Fruit fly (Drosophila melanogaster) whole organism, embryonic: ENCODE results near the gene ppk13.

Source experiments
- Abd-B ChIP-seq: fragments of 200-800 bp; sonication (Bioruptor generic); optimal IDR thresholded peaks from 2 replicates; lab custom pipeline; 2018; ENCODE audit warnings: missing biosample characterization, mild to moderate bottlenecking, missing genetic modification characterization, moderate library complexity
- Antp ChIP-seq: fragments of 200-800 bp; sonication (Bioruptor generic); optimal IDR thresholded peaks from 3 replicates; lab custom pipeline; 2016; ENCODE audit warnings: missing biosample characterization, missing genetic modification characterization
- Bgb ChIP-seq: fragments of 200-800 bp; sonication (Bioruptor generic); IDR thresholded peaks from 2 replicates; pipeline ENCODE4 v1.3.6; 2022; ENCODE audit warnings: missing biosample characterization, missing genetic modification characterization; ENCODE audit not compliant: partially characterized antibody
- CG10147 ChIP-seq: fragments of 200-800 bp; sonication (Bioruptor generic); optimal IDR thresholded peaks from 2 replicates; lab custom pipeline; 2019; ENCODE audit warnings: missing biosample characterization, mild to moderate bottlenecking, missing genetic modification characterization, moderate library complexity
- CG10321 ChIP-seq: fragments of 200-800 bp; sonication (Bioruptor generic); IDR thresholded peaks from 2 replicates; pipeline ENCODE4 v1.3.6; 2022; ENCODE audit warnings: missing biosample characterization, missing genetic modification characterization
- CG1233 ChIP-seq: fragments of 200-800 bp; sonication (Bioruptor generic); optimal IDR thresholded peaks from 4 replicates; lab custom pipeline; 2018; ENCODE audit warnings: missing biosample characterization, mild to moderate bottlenecking, missing genetic modification characterization
- CG13894 ChIP-seq: fragments of 200-800 bp; sonication (Bioruptor generic); optimal IDR thresholded peaks from 3 replicates; lab custom pipeline; 2018; ENCODE audit warnings: missing biosample characterization, mild to moderate bottlenecking, missing genetic modification characterization, moderate library complexity
- CG1529 ChIP-seq: fragments of 200-800 bp; sonication (Bioruptor generic); optimal IDR thresholded peaks from 3 replicates; lab custom pipeline; 2018; ENCODE audit warnings: missing biosample characterization, missing genetic modification characterization
- CG15601 ChIP-seq: fragments of 200-800 bp; sonication (Bioruptor generic); optimal IDR thresholded peaks from 3 replicates; lab custom pipeline; 2019; ENCODE audit warnings: missing biosample characterization, mild to moderate bottlenecking, missing genetic modification characterization, moderate library complexity
- CG1603 ChIP-seq: fragments of 200-800 bp; sonication (Bioruptor generic); optimal IDR thresholded peaks from 2 replicates; lab custom pipeline; 2019; ENCODE audit warnings: missing biosample characterization, mild to moderate bottlenecking, missing genetic modification characterization, moderate library complexity
- CG1647 ChIP-seq: fragments of 200-800 bp; sonication (Bioruptor generic); optimal IDR thresholded peaks from 3 replicates; lab custom pipeline; 2016; ENCODE audit warnings: missing biosample characterization, missing genetic modification characterization
- CG2116 ChIP-seq: fragments of 200-800 bp; sonication (Bioruptor generic); optimal IDR thresholded peaks from 3 replicates; lab custom pipeline; 2018; ENCODE audit warnings: missing biosample characterization, mild to moderate bottlenecking, missing genetic modification characterization
- CG30020 ChIP-seq: fragments of 200-800 bp; optimal IDR thresholded peaks from 2 replicates; lab custom pipeline; 2019; ENCODE audit warnings: missing biosample characterization, mild to moderate bottlenecking, missing genetic modification characterization, moderate library complexity
- CG31441 ChIP-seq: fragments of 200-800 bp; sonication (Bioruptor generic); IDR thresholded peaks from 2 replicates; pipeline ENCODE4 v1.3.6; 2022; ENCODE audit warnings: missing biosample characterization, missing genetic modification characterization
- CG32532 ChIP-seq: fragments of 200-800 bp; sonication (Bioruptor generic); IDR thresholded peaks from 2 replicates; pipeline ENCODE4 v1.3.6; 2022; ENCODE audit warnings: missing biosample characterization, missing genetic modification characterization
- CG32772 ChIP-seq: fragments of 200-800 bp; sonication (Bioruptor generic); IDR thresholded peaks from 2 replicates; pipeline ENCODE4 v1.3.6; 2022; ENCODE audit warnings: missing biosample characterization, missing genetic modification characterization
- CG4328 ChIP-seq: fragments of 200-800 bp; sonication (Bioruptor generic); optimal IDR thresholded peaks from 3 replicates; lab custom pipeline; 2017; ENCODE audit warnings: missing biosample characterization, missing genetic modification reagents, missing genetic modification characterization
- CG6272 ChIP-seq: fragments of 200-800 bp; sonication (Bioruptor generic); IDR thresholded peaks from 2 replicates; pipeline ENCODE4 v1.3.6; 2022; ENCODE audit warnings: missing biosample characterization, missing genetic modification characterization
- CG6813 ChIP-seq: fragments of 200-800 bp; sonication (Bioruptor generic); optimal IDR thresholded peaks from 2 replicates; lab custom pipeline; 2017; ENCODE audit warnings: missing biosample characterization, missing genetic modification characterization, mild to moderate bottlenecking, moderate library complexity, missing genetic modification reagents
- CG7372 ChIP-seq: fragments of 200-800 bp; sonication (Bioruptor generic); IDR thresholded peaks from 2 replicates; pipeline ENCODE4 v1.3.6; 2022; ENCODE audit warnings: missing biosample characterization, missing genetic modification characterization
- CG7839 ChIP-seq: fragments of 200-800 bp; sonication (Bioruptor generic); optimal IDR thresholded peaks from 3 replicates; lab custom pipeline; 2018; ENCODE audit warnings: missing biosample characterization, mild to moderate bottlenecking, missing genetic modification characterization, moderate library complexity
- CG7963 ChIP-seq: fragments of 200-800 bp; sonication (Bioruptor generic); IDR thresholded peaks from 3 replicates; pipeline ENCODE4 v1.3.6; 2022; ENCODE audit warnings: missing biosample characterization, missing genetic modification characterization; ENCODE audit not compliant: partially characterized antibody
- CG7987 ChIP-seq: fragments of 200-800 bp; sonication (Bioruptor generic); optimal IDR thresholded peaks from 2 replicates; lab custom pipeline; 2018; ENCODE audit warnings: missing biosample characterization, mild to moderate bottlenecking, missing genetic modification characterization, moderate library complexity
- CG9215 ChIP-seq: fragments of 200-800 bp; sonication (Bioruptor generic); IDR thresholded peaks from 2 replicates; pipeline ENCODE4 v1.3.6; 2022; ENCODE audit warnings: missing biosample characterization, missing genetic modification characterization
- Deaf1 ChIP-seq: fragments of 200-800 bp; optimal IDR thresholded peaks from 3 replicates; lab custom pipeline; 2019; ENCODE audit warnings: missing biosample characterization, mild to moderate bottlenecking, missing genetic modification characterization, moderate library complexity
- Dll ChIP-seq: fragments of 200-800 bp; sonication (Bioruptor generic); IDR thresholded peaks from 4 replicates; pipeline ENCODE4 v1.3.6; 2022; ENCODE audit warnings: missing biosample characterization, missing genetic modification characterization; ENCODE audit not compliant: partially characterized antibody
- Dref ChIP-seq: fragments of 200-800 bp; sonication (Bioruptor generic); IDR thresholded peaks from 2 replicates; pipeline ENCODE4 v1.3.6; 2022; ENCODE audit warnings: missing biosample characterization, missing genetic modification characterization
- GATAe ChIP-seq: fragments of 200-800 bp; sonication (Bioruptor generic); conservative IDR thresholded peaks from 2 replicates; pipeline ENCODE4 v1.3.6; 2022; ENCODE audit warnings: missing biosample characterization, missing genetic modification characterization
- Jarid2 ChIP-seq: fragments of 200-800 bp; sonication (Bioruptor generic); optimal IDR thresholded peaks from 3 replicates; lab custom pipeline; 2017; ENCODE audit warnings: mild to moderate bottlenecking, missing biosample characterization, missing genetic modification reagents, missing genetic modification characterization
- Myb ChIP-seq: fragments of 200-800 bp; sonication (Bioruptor generic); optimal IDR thresholded peaks from 2 replicates; lab custom pipeline; 2016; ENCODE audit warnings: missing biosample characterization, missing genetic modification characterization
- NFAT ChIP-seq: fragments of 200-800 bp; sonication (Bioruptor generic); IDR thresholded peaks from 2 replicates; pipeline ENCODE4 v1.3.6; 2022; ENCODE audit warnings: missing biosample characterization, missing genetic modification characterization
- Optix ChIP-seq: fragments of 200-800 bp; sonication (Bioruptor generic); IDR thresholded peaks from 3 replicates; pipeline ENCODE4 v1.3.6; 2022; ENCODE audit warnings: missing biosample characterization, missing genetic modification characterization
- Ravus ChIP-seq: fragments of 200-800 bp; sonication (Bioruptor generic); IDR thresholded peaks from 2 replicates; pipeline ENCODE4 v1.3.6; 2022; ENCODE audit warnings: missing biosample characterization, missing genetic modification characterization
- Rfx ChIP-seq: fragments of 200-800 bp; sonication (Bioruptor generic); IDR thresholded peaks from 2 replicates; pipeline ENCODE4 v1.3.6; 2022; ENCODE audit warnings: missing biosample characterization, missing genetic modification characterization
- Scr ChIP-seq: fragments of 200-800 bp; sonication (Bioruptor generic); IDR thresholded peaks from 2 replicates; pipeline ENCODE4 v1.3.6; 2022; ENCODE audit warnings: missing biosample characterization, missing genetic modification characterization; ENCODE audit not compliant: partially characterized antibody
- bowl ChIP-seq: fragments of 200-800 bp; sonication (Bioruptor generic); IDR thresholded peaks from 2 replicates; pipeline ENCODE4 v1.3.6; 2022; ENCODE audit warnings: missing biosample characterization, missing genetic modification characterization
- dmrt99B ChIP-seq: fragments of 200-800 bp; sonication (Bioruptor generic); optimal IDR thresholded peaks from 2 replicates; lab custom pipeline; 2018; ENCODE audit warnings: missing biosample characterization, mild to moderate bottlenecking, missing genetic modification characterization, moderate library complexity
- ewg ChIP-seq: fragments of 200-800 bp; sonication (Bioruptor generic); optimal IDR thresholded peaks from 3 replicates; lab custom pipeline; 2017; ENCODE audit warnings: mild to moderate bottlenecking, missing biosample characterization, missing genetic modification reagents, missing genetic modification characterization
- exex ChIP-seq: fragments of 200-800 bp; sonication (Bioruptor generic); optimal IDR thresholded peaks from 4 replicates; lab custom pipeline; 2018; ENCODE audit warnings: missing biosample characterization, mild to moderate bottlenecking, missing genetic modification characterization, moderate library complexity
- gcm2 ChIP-seq: fragments of 200-800 bp; sonication (Bioruptor generic); optimal IDR thresholded peaks from 2 replicates; lab custom pipeline; 2016; ENCODE audit warnings: missing biosample characterization, missing genetic modification characterization
- hth ChIP-seq: fragments of >200 bp; optimal IDR thresholded peaks from 2 replicates; lab custom pipeline; 2017; ENCODE audit warnings: inconsistent platforms
- lab ChIP-seq: fragments of 200-800 bp; sonication (Bioruptor generic); optimal IDR thresholded peaks from 3 replicates; lab custom pipeline; 2017; ENCODE audit warnings: missing biosample characterization, missing genetic modification characterization, mild to moderate bottlenecking, moderate library complexity, missing genetic modification reagents
- sim ChIP-seq: fragments of 200-800 bp; sonication (Bioruptor generic); IDR thresholded peaks from 2 replicates; pipeline ENCODE4 v1.3.6; 2022; ENCODE audit warnings: missing biosample characterization, missing genetic modification characterization
- slbo ChIP-seq: fragments of 200-800 bp; sonication (Bioruptor generic); IDR thresholded peaks from 2 replicates; pipeline ENCODE4 v1.3.6; 2022; ENCODE audit warnings: missing biosample characterization, missing genetic modification characterization
- so ChIP-seq: fragments of 200-800 bp; sonication (Bioruptor generic); IDR thresholded peaks from 3 replicates; pipeline ENCODE4 v1.3.6; 2022; ENCODE audit warnings: missing biosample characterization, missing genetic modification characterization
- stwl ChIP-seq: fragments of 200-800 bp; sonication (Bioruptor generic); optimal IDR thresholded peaks from 3 replicates; lab custom pipeline; 2018; ENCODE audit warnings: missing biosample characterization, mild to moderate bottlenecking, missing genetic modification characterization, moderate library complexity
- trh ChIP-seq: fragments of 200-800 bp; sonication (Bioruptor generic); optimal IDR thresholded peaks from 2 replicates; lab custom pipeline; 2016; ENCODE audit warnings: missing biosample characterization, missing genetic modification characterization
- usp ChIP-seq: fragments of >200 bp; optimal IDR thresholded peaks from 2 replicates; lab custom pipeline; 2017; ENCODE audit warnings: missing biosample characterization, missing genetic modification characterization
- zen ChIP-seq: fragments of 200-800 bp; sonication (Bioruptor generic); optimal IDR thresholded peaks from 3 replicates; lab custom pipeline; 2018; ENCODE audit warnings: missing biosample characterization, mild to moderate bottlenecking, missing genetic modification characterization, moderate library complexity
- zfh2 ChIP-seq: fragments of 200-800 bp; sonication (Bioruptor generic); optimal IDR thresholded peaks from 2 replicates; lab custom pipeline; 2016; ENCODE audit warnings: missing biosample characterization, missing genetic modification characterization

ppk13 gene

dm6 chr2L:21107651-21108489 is 19.3 kb upstream of the ppk13 start (continued):
- TF ChIP-seq zen, result no peak
- no peak for TF ChIP-seq CG32532 (GFP tag; lab: Robert Waterston, UW)
- TF ChIP-seq hth, result no peak
- TF ChIP-seq Ravus (GFP tag; lab: Robert Waterston, UW), result no peak
- no peak for TF ChIP-seq CG1603 (tag; lab: Kevin White, UChicago)
- no peak for TF ChIP-seq CG6272 (GFP tag; lab: Robert Waterston, UW)
- no peak for TF ChIP-seq slbo (GFP tag; lab: Robert Waterston, UW)
- no peak for TF ChIP-seq CG2116
- TF ChIP-seq ewg (GFP tag; lab: Kevin White, UChicago), result no peak
- no peak for TF ChIP-seq Dref (GFP tag; lab: Robert Waterston, UW)
- TF ChIP-seq CG15601 (tag; lab: Kevin White, UChicago), result no peak
- TF ChIP-seq Antp (GFP tag; lab: Kevin White, UChicago), result no peak
- no peak for TF ChIP-seq trh (GFP tag; lab: Kevin White, UChicago)
- no peak for TF ChIP-seq usp (GFP tag; lab: Kevin White, UChicago)
- TF ChIP-seq Deaf1, result peak; percentile 21
- TF ChIP-seq GATAe (GFP tag; lab: Robert Waterston, UW), result no peak
- TF ChIP-seq Abd-B, result no peak
- no peak for TF ChIP-seq CG30020 (tag; lab: Kevin White, UChicago)
- no peak for TF ChIP-seq CG7987
- no peak for TF ChIP-seq CG1529
- no peak for TF ChIP-seq so (GFP tag; lab: Robert Waterston, UW)
- no peak for TF ChIP-seq bowl (GFP tag; lab: Robert Waterston, UW)
- TF ChIP-seq CG4328 (GFP tag; lab: Kevin White, UChicago), result no peak
- TF ChIP-seq zfh2 (GFP tag; lab: Kevin White, UChicago), result no peak
- no peak for TF ChIP-seq CG1647
- no peak for TF ChIP-seq dmrt99B (tag; lab: Kevin White, UChicago)
- TF ChIP-seq lab, result no peak
- no peak for TF ChIP-seq exex (tag; lab: Kevin White, UChicago)
- TF ChIP-seq Scr (GFP tag; lab: Robert Waterston, UW), result peak; percentile 49
- no peak for TF ChIP-seq Optix (GFP tag; lab: Robert Waterston, UW)
- TF ChIP-seq CG7372 (GFP tag; lab: Robert Waterston, UW), result no peak
- no peak for TF ChIP-seq CG1233 (GFP tag; lab: Kevin White, UChicago)
- TF ChIP-seq Myb (GFP tag; lab: Kevin White, UChicago), result no peak
- TF ChIP-seq sim, result no peak
- TF ChIP-seq NFAT (GFP tag; lab: Robert Waterston, UW), result no peak
- TF ChIP-seq stwl (tag; lab: Kevin White, UChicago), result peak; percentile 23
- TF ChIP-seq CG13894 (tag; lab: Kevin White, UChicago), result no peak
- TF ChIP-seq CG9215, result no peak
- TF ChIP-seq Bgb (GFP tag; lab: Robert Waterston, UW), result no peak
- TF ChIP-seq Jarid2 (GFP tag; lab: Kevin White, UChicago), result peak; percentile 50
- TF ChIP-seq CG10147, result peak; percentile 7
- TF ChIP-seq CG7963 (GFP tag; lab: Robert Waterston, UW), result no peak
- TF ChIP-seq Rfx (GFP tag; lab: Robert Waterston, UW), result 0 out of 2 replicates have a peak, but pooled peaks have one; percentile 24
- TF ChIP-seq Dll, result 0 out of 4 replicates have a peak, but pooled peaks have one; percentile 14
- TF ChIP-seq CG10321 (GFP tag; lab: Robert Waterston, UW), result no peak
- TF ChIP-seq CG7839 (tag; lab: Kevin White, UChicago), result no peak
- no peak for TF ChIP-seq gcm2 (GFP tag; lab: Kevin White, UChicago)
- no peak for TF ChIP-seq CG6813 (GFP tag; lab: Kevin White, UChicago)
- no peak for TF ChIP-seq CG32772
- TF ChIP-seq CG31441 (GFP tag; lab: Robert Waterston, UW), result no peak
